Fruit fly (Drosophila melanogaster) whole organism, pupa: ENCODE results near the gene Mrtf.

ENCODE experiments used
- CG10348 ChIP-seq: fragments of 200-800 bp; sonication (Bioruptor generic); IDR thresholded peaks from 2 replicates; pipeline ENCODE4 v1.3.6; 2022; ENCODE audit warnings: missing biosample characterization, missing genetic modification characterization
- CG12605 ChIP-seq: fragments of 200-800 bp; sonication (Bioruptor generic); IDR thresholded peaks from 2 replicates; pipeline ENCODE4 v1.3.6; 2022; ENCODE audit warnings: missing biosample characterization, missing genetic modification characterization
- CG13204 ChIP-seq: fragments of 200-800 bp; sonication (Bioruptor generic); optimal IDR thresholded peaks from 2 replicates; lab custom pipeline; 2018; ENCODE audit warnings: missing biosample characterization, mild to moderate bottlenecking, missing genetic modification characterization, moderate library complexity
- CG14655 ChIP-seq: fragments of 200-800 bp; sonication (Bioruptor generic); optimal IDR thresholded peaks from 3 replicates; lab custom pipeline; 2017; ENCODE audit warnings: mild to moderate bottlenecking, missing biosample characterization, missing genetic modification reagents, missing genetic modification characterization
- CG15710 ChIP-seq: fragments of 200-800 bp; sonication (Bioruptor generic); optimal IDR thresholded peaks from 2 replicates; lab custom pipeline; 2018; ENCODE audit warnings: missing biosample characterization, mild to moderate bottlenecking, missing genetic modification characterization, moderate library complexity
- CG17806 ChIP-seq: fragments of 200-800 bp; sonication (Bioruptor generic); optimal IDR thresholded peaks from 2 replicates; lab custom pipeline; 2018; ENCODE audit warnings: missing biosample characterization, mild to moderate bottlenecking, missing genetic modification characterization, moderate library complexity
- CG32121 ChIP-seq: fragments of 200-800 bp; sonication (Bioruptor generic); IDR thresholded peaks from 2 replicates; pipeline ENCODE4 v1.3.6; 2022; ENCODE audit warnings: missing biosample characterization, missing genetic modification characterization
- CG34367 ChIP-seq: fragments of 200-800 bp; sonication (Bioruptor generic); optimal IDR thresholded peaks from 2 replicates; lab custom pipeline; 2018; ENCODE audit warnings: missing biosample characterization, mild to moderate bottlenecking, missing genetic modification characterization
- CG4496 ChIP-seq: fragments of 200-800 bp; sonication (Bioruptor generic); IDR thresholded peaks from 3 replicates; pipeline ENCODE4 v1.3.6; 2022; ENCODE audit warnings: missing biosample characterization, missing genetic modification characterization
- CG8159 ChIP-seq: fragments of 200-800 bp; sonication (Bioruptor generic); optimal IDR thresholded peaks from 3 replicates; lab custom pipeline; 2018; ENCODE audit warnings: missing biosample characterization, mild to moderate bottlenecking, missing genetic modification characterization, moderate library complexity
- CG8301 ChIP-seq: fragments of 200-800 bp; sonication (Bioruptor generic); optimal IDR thresholded peaks from 2 replicates; lab custom pipeline; 2018; ENCODE audit warnings: missing biosample characterization, mild to moderate bottlenecking, missing genetic modification characterization
- CG9948 ChIP-seq: fragments of 200-800 bp; sonication (Bioruptor generic); optimal IDR thresholded peaks from 2 replicates; lab custom pipeline; 2018; ENCODE audit warnings: missing biosample characterization, mild to moderate bottlenecking, missing genetic modification characterization, moderate library complexity
- D1 ChIP-seq: fragments of 200-800 bp; sonication (Bioruptor generic); optimal IDR thresholded peaks from 2 replicates; lab custom pipeline; 2018; ENCODE audit warnings: missing biosample characterization, mild to moderate bottlenecking, missing genetic modification characterization, moderate library complexity
- EcR ChIP-seq: fragments of 200-800 bp; sonication (Bioruptor generic); optimal IDR thresholded peaks from 3 replicates; lab custom pipeline; 2019; ENCODE audit warnings: missing biosample characterization, missing genetic modification characterization, mild to moderate bottlenecking, moderate library complexity, missing genetic modification reagents
- Ets98B ChIP-seq: fragments of 200-800 bp; sonication (Bioruptor generic); IDR thresholded peaks from 2 replicates; pipeline ENCODE4 v1.3.6; 2022; ENCODE audit warnings: missing biosample characterization, missing genetic modification characterization
- Pif1A ChIP-seq: fragments of 200-800 bp; sonication (Bioruptor generic); optimal IDR thresholded peaks from 3 replicates; lab custom pipeline; 2016; ENCODE audit warnings: missing biosample characterization, missing genetic modification characterization
- Pif1B ChIP-seq: fragments of 200-800 bp; sonication (Bioruptor generic); optimal IDR thresholded peaks from 3 replicates; lab custom pipeline; 2016; ENCODE audit warnings: missing biosample characterization, missing genetic modification characterization
- Snoo ChIP-seq: fragments of 200-800 bp; sonication (Bioruptor generic); optimal IDR thresholded peaks from 3 replicates; lab custom pipeline; 2017; ENCODE audit warnings: missing biosample characterization, mild to moderate bottlenecking, missing genetic modification characterization, inconsistent platforms
- fd96Ca ChIP-seq: fragments of 200-800 bp; sonication (Bioruptor generic); IDR thresholded peaks from 3 replicates; pipeline ENCODE4 v1.3.6; 2022; ENCODE audit warnings: missing biosample characterization, missing genetic modification characterization
- gl ChIP-seq: fragments of 200-800 bp; sonication (Bioruptor generic); optimal IDR thresholded peaks from 2 replicates; lab custom pipeline; 2018; ENCODE audit warnings: missing biosample characterization, mild to moderate bottlenecking, missing genetic modification characterization
- rn ChIP-seq: fragments of 200-800 bp; sonication (Bioruptor generic); IDR thresholded peaks from 2 replicates; pipeline ENCODE4 v1.3.6; 2022; ENCODE audit warnings: missing biosample characterization, missing genetic modification characterization

Mrtf gene

dm6 chr3L:2785941-2786340, 19.6 kb upstream of the Mrtf start:
- no peak for TF ChIP-seq Snoo (tag; lab: Kevin White, UChicago)

dm6 chr3L:2782678-2783027, 16.3 kb upstream of the Mrtf start:
- TF ChIP-seq CG10348 (no peak), CG14655 (GFP tag; lab: Kevin White, UChicago) (no peak), Ets98B (no peak), Pif1B (GFP tag; lab: Kevin White, UChicago) (no peak), CG4496 (no peak), CG34367 (tag; lab: Kevin White, UChicago) (no peak), CG15710 (tag; lab: Kevin White, UChicago) (no peak), CG32121 (GFP tag; lab: Robert Waterston, UW) (no peak), EcR (GFP tag; lab: Kevin White, UChicago) (no peak), Snoo (tag; lab: Kevin White, UChicago) (no peak)

dm6 chr3L:2781991-2782677, 15.8 kb upstream of the Mrtf start, which contains the start of gene Pgant6:
Gene Pgant6, plus strand, starts transcription at chr3L:2782255.
- peak; percentile 37; the same call in 1 of the 3 replicates for TF ChIP-seq CG4496
- TF ChIP-seq CG34367 (tag; lab: Kevin White, UChicago), result no peak
- TF ChIP-seq, all 21 proteins: peak for 1

- TF ChIP-seq CG14655 (GFP tag; lab: Kevin White, UChicago) (no peak), CG34367 (tag; lab: Kevin White, UChicago) (no peak), Snoo (tag; lab: Kevin White, UChicago) (no peak), Ets98B (no peak), CG9948 (tag; lab: Kevin White, UChicago) (no peak), CG17806 (tag; lab: Kevin White, UChicago) (no peak), CG8159 (no peak), CG13204 (GFP tag; lab: Kevin White, UChicago) (no peak)
Measured at dm6 chr3L:2780711-2781110, 14.4 kb upstream of the Mrtf start, which contains the start of gene mRpS35. Gene mRpS35, plus strand, starts transcription at chr3L:2780899.

dm6 chr3L:2773968-2774461, 7.7 kb upstream of the Mrtf start, which contains the start of the genes CG12093 and Atg2:
Gene CG12093, minus strand, starts transcription at chr3L:2774007.
Gene Atg2, plus strand, starts transcription at chr3L:2774338.
- TF ChIP-seq rn (GFP tag; lab: Robert Waterston, UW) (peak; percentile 88), CG4496 (peak; percentile 95), Pif1B (GFP tag; lab: Kevin White, UChicago) (no peak), EcR (GFP tag; lab: Kevin White, UChicago) (peak; percentile 31), CG13204 (GFP tag; lab: Kevin White, UChicago) (no peak), CG12605 (GFP tag; lab: Robert Waterston, UW) (peak; percentile 87), CG8301 (tag; lab: Kevin White, UChicago) (peak; percentile 86), fd96Ca (GFP tag; lab: Robert Waterston, UW) (peak; percentile 87), CG32121 (GFP tag; lab: Robert Waterston, UW) (peak; percentile 91), Snoo (tag; lab: Kevin White, UChicago) (peak; percentile 92), CG10348 (peak; percentile 70), CG34367 (tag; lab: Kevin White, UChicago) (peak; percentile 88), D1 (tag; lab: Kevin White, UChicago) (no peak), CG8159 (peak; percentile 92), Ets98B (peak; percentile 89), CG17806 (tag; lab: Kevin White, UChicago) (peak; percentile 88), Pif1A (GFP tag; lab: Kevin White, UChicago) (no peak), CG14655 (GFP tag; lab: Kevin White, UChicago) (no peak), CG15710 (tag; lab: Kevin White, UChicago) (peak; percentile 95), gl (tag; lab: Kevin White, UChicago) (peak; percentile 69), CG9948 (tag; lab: Kevin White, UChicago) (peak; percentile 89)
- TF ChIP-seq, all 21 proteins: peak for 16

- TF ChIP-seq rn (GFP tag; lab: Robert Waterston, UW) (no peak), CG14655 (GFP tag; lab: Kevin White, UChicago) (no peak), CG15710 (tag; lab: Kevin White, UChicago) (peak; percentile 1), Ets98B (no peak), EcR (GFP tag; lab: Kevin White, UChicago) (no peak), D1 (tag; lab: Kevin White, UChicago) (no peak), CG12605 (GFP tag; lab: Robert Waterston, UW) (no peak), gl (tag; lab: Kevin White, UChicago) (no peak), CG32121 (GFP tag; lab: Robert Waterston, UW) (no peak), fd96Ca (GFP tag; lab: Robert Waterston, UW) (peak; percentile 21; the same call in 2 of the 3 replicates), Pif1A (GFP tag; lab: Kevin White, UChicago) (no peak), Snoo (tag; lab: Kevin White, UChicago) (peak; percentile 10), CG17806 (tag; lab: Kevin White, UChicago) (no peak), CG34367 (tag; lab: Kevin White, UChicago) (no peak), CG8159 (no peak), CG10348 (no peak)
Measured at dm6 chr3L:2772045-2772444, 5.7 kb upstream of the Mrtf start, which contains the start of gene AhcyL1. Gene AhcyL1, minus strand, starts transcription at chr3L:2772325.
